Worm (Caenorhabditis elegans) whole organism, young adult: ENCODE measurements around the gene F43C11.12.

Experiments
- B0019.2 ChIP-seq: fragments of 200-800 bp; sonication (Bioruptor generic); conservative IDR thresholded peaks from 2 replicates; pipeline ENCODE4 v1.3.6; 2022; ENCODE audit warnings: missing genetic modification reagents, missing genetic modification characterization, missing compliant biosample characterization
- B0035.1 ChIP-seq: sonication (generic microtip); optimal IDR thresholded peaks from 2 replicates; lab custom pipeline; 2016; ENCODE audit warnings: missing genetic modification characterization, mild to moderate bottlenecking, missing compliant biosample characterization, missing genotype, missing genetic modification reagents
- F23B12.7 ChIP-seq: sonication (generic microtip); optimal IDR thresholded peaks from 2 replicates; lab custom pipeline; 2017; ENCODE audit warnings: missing genetic modification characterization, mild to moderate bottlenecking, missing compliant biosample characterization, antibody characterized with exemption, moderate library complexity; ENCODE audit not compliant: insufficient read depth
- F33H1.4 ChIP-seq: fragments of 200-800 bp; sonication (Bioruptor generic); IDR thresholded peaks from 2 replicates; pipeline ENCODE4 v1.3.6; 2022; ENCODE audit warnings: missing genetic modification reagents, missing genetic modification characterization, missing compliant biosample characterization
- F52B5.7 ChIP-seq: sonication (generic microtip); optimal IDR thresholded peaks from 2 replicates; lab custom pipeline; 2016; ENCODE audit warnings: mild to moderate bottlenecking, missing genetic modification characterization, missing compliant biosample characterization
- F55B11.4 ChIP-seq: sonication (generic microtip); optimal IDR thresholded peaks from 2 replicates; lab custom pipeline; 2016; ENCODE audit warnings: missing compliant biosample characterization, missing genetic modification characterization, borderline replicate concordance; ENCODE audit not compliant: insufficient read depth
- F57C9.4 ChIP-seq: sonication (generic microtip); optimal IDR thresholded peaks from 2 replicates; lab custom pipeline; 2017; ENCODE audit warnings: mild to moderate bottlenecking, missing genetic modification characterization, missing compliant biosample characterization
- K11D2.4 ChIP-seq: fragments of 200-800 bp; sonication (Bioruptor generic); IDR thresholded peaks from 2 replicates; pipeline ENCODE4 v1.3.6; 2022; ENCODE audit warnings: missing genetic modification reagents, missing genetic modification characterization, missing compliant biosample characterization
- T07F8.4 ChIP-seq: sonication (generic microtip); optimal IDR thresholded peaks from 2 replicates; lab custom pipeline; 2016; ENCODE audit warnings: mild to moderate bottlenecking, missing genetic modification characterization, moderate library complexity, missing compliant biosample characterization
- Y56A3A.18 ChIP-seq: fragments of 200-800 bp; sonication (Bioruptor generic); IDR thresholded peaks from 2 replicates; pipeline ENCODE4 v1.3.6; 2022; ENCODE audit warnings: missing genetic modification reagents, missing genetic modification characterization, missing compliant biosample characterization
- attf-3 ChIP-seq: fragments of 200-800 bp; sonication (Bioruptor generic); conservative IDR thresholded peaks from 2 replicates; pipeline ENCODE4 v1.3.6; 2022; ENCODE audit warnings: missing genetic modification reagents, missing genetic modification characterization, missing compliant biosample characterization
- attf-5 ChIP-seq: fragments of 200-800 bp; sonication (Bioruptor generic); optimal IDR thresholded peaks from 2 replicates; lab custom pipeline; 2018; ENCODE audit warnings: mild to moderate bottlenecking, missing genetic modification characterization, missing compliant biosample characterization
- bed-1 ChIP-seq: fragments of 200-800 bp; sonication (Bioruptor generic); IDR thresholded peaks from 2 replicates; pipeline ENCODE4 v1.3.6; 2022; ENCODE audit warnings: missing genetic modification reagents, missing genetic modification characterization, missing compliant biosample characterization
- ccch-3 ChIP-seq: fragments of 200-800 bp; sonication (Bioruptor generic); optimal IDR thresholded peaks from 2 replicates; lab custom pipeline; 2018; ENCODE audit warnings: mild to moderate bottlenecking, missing genetic modification characterization, missing compliant biosample characterization
- ceh-27 ChIP-seq: fragments of 200-800 bp; sonication (Bioruptor generic); optimal IDR thresholded peaks from 2 replicates; lab custom pipeline; 2018; ENCODE audit warnings: mild to moderate bottlenecking, missing genetic modification characterization, moderate library complexity, missing compliant biosample characterization
- ceh-40 ChIP-seq: fragments of 200-800 bp; sonication (Bioruptor generic); IDR thresholded peaks from 2 replicates; pipeline ENCODE4 v1.3.6; 2022; ENCODE audit warnings: missing genetic modification characterization, missing compliant biosample characterization
- chd-7 ChIP-seq: sonication (generic microtip); optimal IDR thresholded peaks from 2 replicates; lab custom pipeline; 2016; ENCODE audit warnings: mild to moderate bottlenecking, missing genetic modification characterization, moderate library complexity, missing compliant biosample characterization
- egrh-3 ChIP-seq: fragments of 200-800 bp; sonication (Bioruptor generic); IDR thresholded peaks from 2 replicates; pipeline ENCODE4 v1.3.6; 2022; ENCODE audit warnings: missing genetic modification reagents, missing genetic modification characterization, missing compliant biosample characterization
- gei-17 ChIP-seq: fragments of 200-800 bp; sonication (Bioruptor generic); optimal IDR thresholded peaks from 2 replicates; lab custom pipeline; 2018; ENCODE audit warnings: mild to moderate bottlenecking, missing genetic modification characterization, missing compliant biosample characterization
- hlh-26 ChIP-seq: fragments of 200-800 bp; sonication (Bioruptor generic); conservative IDR thresholded peaks from 2 replicates; pipeline ENCODE4 v1.3.6; 2022; ENCODE audit warnings: missing genetic modification reagents, missing genetic modification characterization, missing compliant biosample characterization
- hmg-1.2 ChIP-seq: fragments of 200-800 bp; sonication (Bioruptor generic); IDR thresholded peaks from 2 replicates; pipeline ENCODE4 v1.3.6; 2022; ENCODE audit warnings: missing genetic modification reagents, missing genetic modification characterization, missing compliant biosample characterization
- hsf-1 ChIP-seq: fragments of 200-800 bp; sonication (Bioruptor generic); IDR thresholded peaks from 2 replicates; pipeline ENCODE4 v1.3.6; 2022; ENCODE audit warnings: missing genetic modification reagents, missing genetic modification characterization, missing compliant biosample characterization
- lag-1 ChIP-seq: fragments of 200-800 bp; sonication (Bioruptor generic); IDR thresholded peaks from 2 replicates; pipeline ENCODE4 v1.3.6; 2022; ENCODE audit warnings: missing genetic modification reagents, missing genetic modification characterization, missing compliant biosample characterization
- let-607 ChIP-seq, 2 experiments: fragments of 200-800 bp in 1 of 2; sonication (Bioruptor generic) in 1 of 2; sonication (generic microtip) in 1 of 2; optimal IDR thresholded peaks; 2 replicates each; lab custom pipeline; 2016 to 2018; ENCODE audit warnings: mild to moderate bottlenecking in 2 of 2, missing compliant biosample characterization in 2 of 2, missing genetic modification characterization in 2 of 2, moderate library complexity in 2 of 2, missing genotype in 1 of 2
- lin-54 ChIP-seq: fragments of 200-800 bp; sonication (Bioruptor generic); optimal IDR thresholded peaks from 2 replicates; lab custom pipeline; 2018; ENCODE audit warnings: mild to moderate bottlenecking, missing genetic modification characterization, missing compliant biosample characterization
- madf-10 ChIP-seq: sonication (generic microtip); optimal IDR thresholded peaks from 2 replicates; lab custom pipeline; 2016; ENCODE audit warnings: mild to moderate bottlenecking, missing genetic modification characterization, missing compliant biosample characterization
- madf-8 ChIP-seq: fragments of 200-800 bp; sonication (Bioruptor generic); conservative IDR thresholded peaks from 2 replicates; pipeline ENCODE4 v1.3.6; 2022; ENCODE audit warnings: missing genetic modification reagents, missing genetic modification characterization, missing compliant biosample characterization
- mxl-1 ChIP-seq: sonication (generic microtip); optimal IDR thresholded peaks from 2 replicates; lab custom pipeline; 2016; ENCODE audit warnings: missing genetic modification characterization, missing compliant biosample characterization
- nfya-2 ChIP-seq: fragments of 200-800 bp; sonication (Bioruptor generic); IDR thresholded peaks from 2 replicates; pipeline ENCODE4 v1.3.6; 2022; ENCODE audit warnings: missing genetic modification reagents, missing genetic modification characterization, missing compliant biosample characterization
- nfyb-1 ChIP-seq: fragments of 200-800 bp; sonication (Bioruptor generic); IDR thresholded peaks from 2 replicates; pipeline ENCODE4 v1.3.6; 2022; ENCODE audit warnings: missing genetic modification reagents, missing genetic modification characterization, missing compliant biosample characterization
- nhr-120 ChIP-seq: fragments of 200-800 bp; sonication (Bioruptor generic); IDR thresholded peaks from 2 replicates; pipeline ENCODE4 v1.3.6; 2022; ENCODE audit warnings: missing genetic modification characterization, missing compliant biosample characterization
- nhr-179 ChIP-seq: sonication (generic microtip); optimal IDR thresholded peaks from 2 replicates; lab custom pipeline; 2016; ENCODE audit warnings: mild to moderate bottlenecking, missing genetic modification characterization, missing compliant biosample characterization
- nhr-27 ChIP-seq: fragments of 200-800 bp; sonication (Bioruptor generic); optimal IDR thresholded peaks from 2 replicates; lab custom pipeline; 2018; ENCODE audit warnings: mild to moderate bottlenecking, missing genetic modification characterization, moderate library complexity, missing compliant biosample characterization
- pha-4 ChIP-seq: fragments of 150-350 bp; sonication (generic microtip); optimal IDR thresholded peaks from 2 replicates; lab custom pipeline; 2014; ENCODE audit warnings: missing biosample characterization, missing genetic modification reagents, missing genetic modification characterization
- rpc-1 ChIP-seq, 2 experiments: fragments of 150-350 bp in 1 of 2; sonication (generic microtip) in 1 of 2; optimal IDR thresholded peaks; 2 replicates each; lab custom pipeline; 2014 to 2018; ENCODE audit warnings: missing biosample characterization in 1 of 2, missing genetic modification characterization in 1 of 2, missing genetic modification reagents in 1 of 2, missing genotype in 1 of 2
- somi-1 ChIP-seq: fragments of 200-800 bp; sonication (Bioruptor generic); optimal IDR thresholded peaks from 2 replicates; lab custom pipeline; 2018; ENCODE audit warnings: mild to moderate bottlenecking, missing genetic modification characterization, missing compliant biosample characterization
- tbx-9 ChIP-seq: sonication (generic microtip); optimal IDR thresholded peaks from 2 replicates; lab custom pipeline; 2016; ENCODE audit warnings: borderline replicate concordance, missing genetic modification characterization, inconsistent platforms, missing compliant biosample characterization
- tlf-1 ChIP-seq: fragments of 200-800 bp; sonication (Bioruptor generic); optimal IDR thresholded peaks from 2 replicates; lab custom pipeline; 2018; ENCODE audit warnings: mild to moderate bottlenecking, missing genetic modification characterization, missing compliant biosample characterization
- unc-62 ChIP-seq: fragments of 150-350 bp; optimal IDR thresholded peaks from 2 replicates; lab custom pipeline; 2014; ENCODE audit warnings: missing biosample characterization, missing genetic modification reagents, missing genetic modification characterization
- xnd-1 ChIP-seq: sonication (generic microtip); optimal IDR thresholded peaks from 2 replicates; lab custom pipeline; 2016; ENCODE audit warnings: missing genotype, missing genetic modification reagents, missing genetic modification characterization, missing compliant biosample characterization
- zim-3 ChIP-seq: sonication (generic microtip); optimal IDR thresholded peaks from 2 replicates; lab custom pipeline; 2017; ENCODE audit warnings: mild to moderate bottlenecking, missing genetic modification characterization, moderate library complexity, missing compliant biosample characterization
- ztf-6 ChIP-seq: fragments of 200-800 bp; sonication (Bioruptor generic); IDR thresholded peaks from 2 replicates; pipeline ENCODE4 v1.3.6; 2022; ENCODE audit warnings: missing genetic modification reagents, missing genetic modification characterization, missing compliant biosample characterization

Gene F43C11.12

DNA sequence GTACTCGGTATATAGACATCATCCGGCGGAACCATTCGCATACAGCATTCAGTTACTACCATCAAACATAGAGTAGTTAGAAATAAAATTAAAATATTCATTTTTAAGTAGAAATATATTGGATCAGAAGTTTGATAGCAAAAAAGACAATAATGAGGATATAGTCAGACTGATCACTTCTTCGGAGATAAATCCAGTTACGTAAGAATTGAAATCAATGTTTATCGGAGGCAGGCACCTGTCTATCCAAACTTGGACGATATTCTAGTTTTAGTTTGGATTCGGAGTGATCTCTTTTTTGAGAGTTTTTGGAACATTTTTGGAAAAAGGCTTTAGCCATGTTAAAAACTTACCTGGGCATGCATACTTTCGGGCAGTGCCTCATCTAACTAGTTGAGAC is 16.8 kb upstream of the F43C11.12 start, which contains the start of gene F16G10.8:
TSS of gene F16G10.8 (minus strand) at position 101 of the 400 bp plus-strand sequence.
- TF ChIP-seq tlf-1 (GFP tag; lab: Kevin White, UChicago) (no peak), F52B5.7 (no peak), ccch-3 (GFP tag; lab: Kevin White, UChicago) (no peak), B0019.2 (GFP tag; lab: Robert Waterston, UW) (no peak), F23B12.7 (tag; lab: Kevin White, UChicago) (no peak), zim-3 (tag; lab: Kevin White, UChicago) (no peak), unc-62 (GFP tag; lab: Kevin White, UChicago) (no peak), mxl-1 (tag; lab: Kevin White, UChicago) (no peak), K11D2.4 (GFP tag; lab: Robert Waterston, UW) (no peak), madf-10 (tag; lab: Kevin White, UChicago) (no peak), hmg-1.2 (GFP tag; lab: Robert Waterston, UW) (no peak), hlh-26 (GFP tag; lab: Robert Waterston, UW) (no peak), rpc-1 (optimal IDR thresholded peaks at IDR 0.05; lab: Kevin White, UChicago) (no peak), rpc-1 (tag; optimal IDR thresholded peaks at IDR 0.05; lab: Kevin White, UChicago) (no peak), T07F8.4 (no peak)

DNA sequence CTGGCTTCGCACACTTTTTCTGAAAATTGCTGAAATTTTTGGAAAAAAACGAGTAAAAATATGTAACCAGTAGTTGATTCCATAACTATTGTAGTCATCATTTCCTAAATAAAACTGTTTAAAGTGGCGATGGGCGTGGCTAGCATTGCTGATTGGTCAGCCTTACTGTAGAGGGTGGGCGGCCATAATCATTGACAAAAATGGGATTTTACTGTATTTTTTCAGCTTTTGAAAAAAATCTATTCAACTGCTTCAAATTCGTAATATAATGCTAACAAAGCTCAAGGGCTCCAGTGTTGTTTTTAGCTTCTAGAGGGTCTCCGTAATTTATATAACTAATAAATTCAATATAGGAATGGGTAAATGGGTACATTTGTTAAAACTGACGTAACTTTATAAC is 13.7 kb upstream of the F43C11.12 start, which contains the start of gene F16G10.7:
TSS of gene F16G10.7 (minus strand) at position 101 of the 400 bp plus-strand sequence.
- TF ChIP-seq hsf-1 (no peak), B0035.1 (tag; lab: Kevin White, UChicago) (no peak), attf-5 (GFP tag; lab: Kevin White, UChicago) (no peak), Y56A3A.18 (GFP tag; lab: Robert Waterston, UW) (no peak), somi-1 (GFP tag; lab: Kevin White, UChicago) (no peak)

DNA sequence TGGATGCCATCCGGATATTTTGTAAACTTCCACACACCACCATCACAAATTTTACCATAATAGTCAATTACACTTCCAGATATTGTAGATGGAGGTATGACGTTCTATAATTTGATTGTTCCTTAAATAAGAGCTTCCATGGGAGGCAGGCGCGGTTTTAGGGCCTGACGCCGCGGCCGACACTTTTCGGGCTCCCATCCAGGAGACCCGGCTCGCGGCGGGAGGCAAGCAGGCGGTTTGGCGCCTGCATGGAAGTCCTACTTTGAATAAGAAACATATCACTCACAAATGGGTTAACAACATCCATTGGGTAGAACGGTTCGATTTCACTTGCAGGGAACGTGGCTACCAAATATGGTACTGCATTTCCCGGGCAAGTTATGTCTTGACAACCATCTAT is 13.2 kb upstream of the F43C11.12 start:
- TF ChIP-seq unc-62 (GFP tag; lab: Kevin White, UChicago): no peak
- TF ChIP-seq egrh-3 (GFP tag; lab: Robert Waterston, UW): peak; percentile 55; the same call in 1 of the 2 replicates
- TF ChIP-seq, all 124 proteins: peak for 1

DNA sequence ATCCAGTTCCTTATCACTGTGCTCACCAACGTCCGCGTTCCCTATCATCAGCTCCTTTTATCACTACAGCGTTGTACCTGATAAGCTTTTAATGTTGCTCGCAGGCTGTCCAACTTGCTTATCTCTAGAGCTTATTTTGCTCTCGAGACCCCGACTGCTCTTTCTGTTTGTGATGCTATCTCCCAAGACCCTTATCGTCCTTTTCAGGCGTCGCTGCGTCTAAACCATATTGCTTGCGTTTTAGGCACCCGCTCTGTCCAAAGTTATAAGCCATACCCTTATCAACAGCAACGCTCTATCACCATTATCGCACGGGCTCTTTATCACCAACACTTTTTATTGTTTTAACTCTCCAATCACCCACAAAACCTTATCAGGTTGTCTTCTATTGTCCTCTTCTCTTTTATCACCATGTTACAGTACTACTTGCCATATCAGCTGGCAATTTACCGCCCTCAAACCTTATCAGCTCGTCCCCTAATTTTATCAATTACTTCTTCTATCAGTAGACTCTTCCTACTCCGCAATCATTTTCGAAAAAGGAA is 12.0 kb upstream of the F43C11.12 start:
- TF ChIP-seq tbx-9 (tag; lab: Kevin White, UChicago): no peak
- no peak for TF ChIP-seq B0035.1 (tag; lab: Kevin White, UChicago)
- TF ChIP-seq nhr-120 (GFP tag; lab: Robert Waterston, UW): no peak
- no peak for TF ChIP-seq attf-3
- TF ChIP-seq nhr-27 (tag; lab: Kevin White, UChicago): no peak
- 0 out of 2 replicates have a peak, but pooled peaks have one; percentile 2 for TF ChIP-seq ceh-40 (GFP tag; lab: Robert Waterston, UW)
- no peak for TF ChIP-seq madf-8 (GFP tag; lab: Robert Waterston, UW)
- TF ChIP-seq F33H1.4 (GFP tag; lab: Robert Waterston, UW): no peak
- peak; percentile 61 for TF ChIP-seq gei-17 (GFP tag; lab: Kevin White, UChicago)
- TF ChIP-seq lin-54 (GFP tag; lab: Kevin White, UChicago): no peak
- TF ChIP-seq let-607 (tag; optimal IDR thresholded peaks at IDR 0.05; lab: Kevin White, UChicago): peak; percentile 79 to 88
- peak; percentile 78 for TF ChIP-seq unc-62 (GFP tag; lab: Kevin White, UChicago)
- TF ChIP-seq chd-7: peak; percentile 31
- no peak for TF ChIP-seq lag-1
- no peak for TF ChIP-seq ztf-6 (GFP tag; lab: Robert Waterston, UW)
- no peak for TF ChIP-seq nhr-179
- TF ChIP-seq nfya-2 (GFP tag; lab: Robert Waterston, UW): no peak
- TF ChIP-seq pha-4: no peak
- no peak for TF ChIP-seq F55B11.4 (tag; lab: Kevin White, UChicago)
- TF ChIP-seq ceh-27: no peak
- no peak for TF ChIP-seq T07F8.4
- TF ChIP-seq nfyb-1 (GFP tag; lab: Robert Waterston, UW): peak; percentile 91
- no peak for TF ChIP-seq hmg-1.2 (GFP tag; lab: Robert Waterston, UW)
- TF ChIP-seq xnd-1: no peak
- TF ChIP-seq F57C9.4 (tag; lab: Kevin White, UChicago): no peak
- no peak for TF ChIP-seq F52B5.7
- no peak for TF ChIP-seq bed-1 (GFP tag; lab: Robert Waterston, UW)
